Worm (Caenorhabditis elegans) whole organism, L4 larva: ENCODE data around the gene catp-2.

Experiments
- F37D6.2 ChIP-seq: sonication (generic microtip); optimal IDR thresholded peaks from 2 replicates; lab custom pipeline; 2016; ENCODE audit warnings: mild to moderate bottlenecking, missing genetic modification characterization, missing compliant biosample characterization
- aly-2 ChIP-seq: sonication (generic microtip); optimal IDR thresholded peaks from 2 replicates; lab custom pipeline; 2018; ENCODE audit warnings: missing biosample characterization, missing genetic modification characterization
- ama-1 ChIP-seq: fragments of 150-350 bp; optimal IDR thresholded peaks from 2 replicates; lab custom pipeline; 2014; ENCODE audit warnings: inconsistent platforms, mixed read lengths
- daf-8 ChIP-seq: fragments of 200-800 bp; sonication (Bioruptor generic); IDR thresholded peaks from 2 replicates; pipeline ENCODE4 v1.3.6; 2022; ENCODE audit warnings: missing genetic modification characterization, missing compliant biosample characterization
- fkh-10 ChIP-seq: fragments of 150-350 bp; optimal IDR thresholded peaks from 2 replicates; lab custom pipeline; 2014; ENCODE audit warnings: missing biosample characterization, missing genetic modification reagents, missing genetic modification characterization
- fos-1 ChIP-seq: fragments of 150-350 bp; optimal IDR thresholded peaks from 2 replicates; lab custom pipeline; 2014; ENCODE audit warnings: missing biosample characterization, missing genetic modification characterization
- mdl-1 ChIP-seq, 2 experiments: fragments of 150-350 bp in 1 of 2; sonication (generic microtip) in 1 of 2; optimal IDR thresholded peaks; 2 replicates each; lab custom pipeline; 2014 to 2017; ENCODE audit warnings: missing biosample characterization in 2 of 2, missing genetic modification characterization in 2 of 2
- mxl-2 ChIP-seq: fragments of 200-800 bp; sonication (Bioruptor generic); conservative IDR thresholded peaks from 2 replicates; pipeline ENCODE4 v1.3.6; 2022; ENCODE audit warnings: missing genetic modification reagents, missing genetic modification characterization, missing compliant biosample characterization
- nhr-25 ChIP-seq: sonication (generic microtip); optimal IDR thresholded peaks from 2 replicates; lab custom pipeline; 2017; ENCODE audit warnings: missing genetic modification characterization, mild to moderate bottlenecking, missing compliant biosample characterization, antibody characterized with exemption, moderate library complexity, borderline replicate concordance; ENCODE audit not compliant: insufficient read depth
- pqm-1 ChIP-seq: sonication (generic microtip); optimal IDR thresholded peaks from 2 replicates; lab custom pipeline; 2017; ENCODE audit warnings: missing biosample characterization, missing genetic modification characterization
- ztf-11 ChIP-seq: fragments of 150-350 bp; optimal IDR thresholded peaks from 2 replicates; lab custom pipeline; 2014; ENCODE audit warnings: missing biosample characterization, missing genetic modification characterization

DNA sequence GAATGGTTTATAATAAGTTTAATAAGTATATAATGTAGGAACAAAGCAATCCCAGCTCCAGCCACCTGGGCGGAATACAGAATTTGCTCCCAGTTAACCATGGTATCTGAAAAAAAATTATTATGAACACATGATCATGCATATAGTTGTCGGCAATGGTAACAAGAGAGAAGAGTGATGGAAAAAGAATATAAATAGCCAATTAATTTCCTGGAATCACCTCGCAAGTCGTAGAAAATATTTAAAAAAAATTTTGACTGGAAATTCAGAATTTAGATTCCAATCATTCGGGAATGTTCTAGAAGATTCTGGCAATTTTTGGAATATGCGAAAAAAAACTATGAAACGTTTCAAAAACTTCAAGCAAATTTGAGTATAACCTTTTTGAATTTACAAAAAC, 9.7 kb downstream of the catp-2 start, which contains the start of gene str-211:
- TF ChIP-seq mdl-1 (tag; optimal IDR thresholded peaks at IDR 0.05; lab: Kevin White, UChicago) (no peak), mxl-2 (GFP tag; lab: Robert Waterston, UW) (no peak), ztf-11 (tag; lab: Kevin White, UChicago) (no peak), F37D6.2 (tag; lab: Kevin White, UChicago) (no peak), aly-2 (no peak), fos-1 (tag; lab: Kevin White, UChicago) (no peak), pqm-1 (tag; lab: Kevin White, UChicago) (no peak), daf-8 (GFP tag; lab: Robert Waterston, UW) (no peak), ama-1 (lab: Kevin White, UChicago) (no peak), nhr-25 (tag; lab: Kevin White, UChicago) (no peak), fkh-10 (no peak)
